Worm (Caenorhabditis elegans) whole organism, early embryonic: ENCODE data around the gene Y56A3A.6.

Experiments
- B0310.2 ChIP-seq: sonication (generic microtip); optimal IDR thresholded peaks from 2 replicates; lab custom pipeline; 2016; ENCODE audit warnings: mild to moderate bottlenecking, missing genetic modification characterization, missing compliant biosample characterization
- F13C5.2 ChIP-seq: sonication (generic microtip); optimal IDR thresholded peaks from 2 replicates; lab custom pipeline; 2017; ENCODE audit warnings: mild to moderate bottlenecking, missing genetic modification characterization, inconsistent platforms, missing compliant biosample characterization
- aly-1 ChIP-seq: sonication (generic microtip); optimal IDR thresholded peaks from 2 replicates; lab custom pipeline; 2016; ENCODE audit warnings: missing genetic modification characterization, missing compliant biosample characterization
- ama-1 ChIP-seq: fragments of 150-350 bp; optimal IDR thresholded peaks from 2 replicates; lab custom pipeline; 2014
- ceh-13 ChIP-seq: fragments of 200-800 bp; sonication (Bioruptor generic); optimal IDR thresholded peaks from 2 replicates; lab custom pipeline; 2018; ENCODE audit warnings: mild to moderate bottlenecking, missing genetic modification characterization, missing compliant biosample characterization
- ceh-36 ChIP-seq: sonication (generic microtip); optimal IDR thresholded peaks from 2 replicates; lab custom pipeline; 2016; ENCODE audit warnings: missing genetic modification characterization, inconsistent platforms, missing compliant biosample characterization
- ets-7 ChIP-seq: sonication (generic microtip); optimal IDR thresholded peaks from 2 replicates; lab custom pipeline; 2016; ENCODE audit warnings: missing genotype, missing genetic modification characterization, missing compliant biosample characterization
- flt-1 ChIP-seq: fragments of 200-800 bp; sonication (Bioruptor generic); IDR thresholded peaks from 2 replicates; pipeline ENCODE4 v1.3.6; 2022; ENCODE audit warnings: missing genetic modification characterization, missing compliant biosample characterization
- hmbx-1 ChIP-seq: sonication (generic microtip); optimal IDR thresholded peaks from 2 replicates; lab custom pipeline; 2016; ENCODE audit warnings: mild to moderate bottlenecking, missing genetic modification characterization, missing compliant biosample characterization
- hmg-4 ChIP-seq: fragments of 200-800 bp; sonication (Bioruptor generic); optimal IDR thresholded peaks from 2 replicates; lab custom pipeline; 2018; ENCODE audit warnings: mild to moderate bottlenecking, missing genetic modification characterization, missing compliant biosample characterization
- hnd-1 ChIP-seq: sonication (generic microtip); optimal IDR thresholded peaks from 2 replicates; lab custom pipeline; 2016; ENCODE audit warnings: missing genetic modification characterization, missing compliant biosample characterization
- pes-1 ChIP-seq: fragments of 200-800 bp; sonication (Bioruptor generic); IDR thresholded peaks from 2 replicates; pipeline ENCODE4 v1.3.6; 2022; ENCODE audit warnings: missing genetic modification reagents, missing genetic modification characterization, missing compliant biosample characterization
- scrt-1 ChIP-seq: fragments of 200-800 bp; sonication (Bioruptor generic); IDR thresholded peaks from 2 replicates; pipeline ENCODE4 v1.3.6; 2022; ENCODE audit warnings: missing genetic modification characterization, missing compliant biosample characterization
- sea-1 ChIP-seq: fragments of 200-800 bp; sonication (Bioruptor generic); conservative IDR thresholded peaks from 2 replicates; pipeline ENCODE4 v1.3.6; 2022; ENCODE audit warnings: missing genetic modification characterization, missing compliant biosample characterization
- tbx-11 ChIP-seq: fragments of 200-800 bp; sonication (Bioruptor generic); IDR thresholded peaks from 2 replicates; pipeline ENCODE4 v1.3.6; 2022; ENCODE audit warnings: missing genetic modification characterization, missing compliant biosample characterization
- tbx-37 ChIP-seq: fragments of 200-800 bp; sonication (Bioruptor generic); conservative IDR thresholded peaks from 2 replicates; pipeline ENCODE4 v1.3.6; 2022; ENCODE audit warnings: missing genetic modification reagents, missing genetic modification characterization, missing compliant biosample characterization
- tra-4 ChIP-seq: sonication (generic microtip); optimal IDR thresholded peaks from 2 replicates; lab custom pipeline; 2017; ENCODE audit warnings: missing genetic modification characterization, missing compliant biosample characterization

Gene Y56A3A.6

ce11 chrIII:11830522-11831489 lies 47.8 kb downstream of the Y56A3A.6 start:
- TF ChIP-seq ceh-36 (tag; lab: Kevin White, UChicago) (peak; percentile 58), flt-1 (GFP tag; lab: Robert Waterston, UW) (no peak), tbx-37 (GFP tag; lab: Robert Waterston, UW) (0 out of 2 replicates have a peak, but pooled peaks have one; percentile 29), tbx-11 (GFP tag; lab: Robert Waterston, UW) (no peak), ceh-13 (no peak)

DNA sequence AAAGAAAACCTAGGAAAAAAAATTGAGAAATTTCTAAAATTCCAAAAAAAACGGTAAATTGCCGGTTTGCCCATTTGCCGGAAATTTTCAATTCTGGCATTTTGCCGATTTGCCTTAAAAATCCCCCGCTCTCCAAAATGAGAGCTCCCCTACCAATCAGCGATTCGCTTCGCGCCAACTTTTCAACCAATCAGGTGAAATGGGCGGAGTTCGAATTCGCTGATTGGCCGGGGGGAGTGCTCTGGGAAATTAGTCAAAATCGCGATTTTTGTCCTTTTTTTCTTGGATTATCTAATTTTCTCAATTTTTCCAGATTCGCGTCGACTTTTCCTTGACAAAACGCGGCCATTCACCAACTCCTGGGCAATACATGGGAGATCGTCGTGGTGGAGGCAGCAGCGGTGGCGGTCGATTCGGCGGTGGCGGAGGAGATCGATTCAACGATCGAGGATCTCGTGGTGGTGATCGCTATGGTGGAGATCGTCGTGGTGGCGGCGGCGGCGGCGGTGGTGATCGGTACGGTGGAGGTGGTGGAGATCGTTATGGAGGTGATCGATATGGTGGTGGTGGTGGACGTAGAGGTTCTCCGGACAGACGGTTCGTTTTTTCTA lies 48.9 kb downstream of the Y56A3A.6 start:
- TF ChIP-seq hmg-4, result no peak
- TF ChIP-seq scrt-1 (GFP tag; lab: Robert Waterston, UW), result no peak
- TF ChIP-seq ceh-36 (tag; lab: Kevin White, UChicago), result no peak
- no peak for TF ChIP-seq ama-1 (lab: Kevin White, UChicago)
- no peak for TF ChIP-seq ets-7 (tag; lab: Kevin White, UChicago)
- no peak for TF ChIP-seq aly-1 (tag; lab: Kevin White, UChicago)
- no peak for TF ChIP-seq F13C5.2 (tag; lab: Kevin White, UChicago)
- no peak for TF ChIP-seq tbx-11 (GFP tag; lab: Robert Waterston, UW)
- no peak for TF ChIP-seq hmbx-1 (tag; lab: Kevin White, UChicago)
- no peak for TF ChIP-seq tra-4 (tag; lab: Kevin White, UChicago)
- TF ChIP-seq pes-1 (GFP tag; lab: Robert Waterston, UW), result no peak

DNA sequence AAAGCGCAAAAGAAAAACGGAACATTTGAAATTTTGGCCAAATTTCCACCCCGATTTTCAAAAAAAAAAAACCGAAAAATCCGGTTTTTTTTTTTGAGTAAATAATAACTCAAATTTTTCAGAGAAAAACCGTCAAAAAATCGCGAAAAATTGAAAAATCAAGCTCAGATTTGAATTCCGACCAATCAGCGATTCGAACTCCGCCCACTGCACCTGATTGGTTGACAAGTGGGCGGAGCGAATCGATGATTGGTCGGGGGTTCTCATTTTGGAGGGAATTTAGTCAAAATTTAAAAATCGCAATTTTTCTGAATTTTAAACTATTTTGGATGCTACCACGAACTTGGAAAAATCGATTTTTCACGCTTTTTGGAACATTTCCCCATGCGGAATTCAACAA lies 49.5 kb downstream of the Y56A3A.6 start:
- TF ChIP-seq hmg-4 (no peak), scrt-1 (GFP tag; lab: Robert Waterston, UW) (no peak), hmbx-1 (tag; lab: Kevin White, UChicago) (no peak)

DNA sequence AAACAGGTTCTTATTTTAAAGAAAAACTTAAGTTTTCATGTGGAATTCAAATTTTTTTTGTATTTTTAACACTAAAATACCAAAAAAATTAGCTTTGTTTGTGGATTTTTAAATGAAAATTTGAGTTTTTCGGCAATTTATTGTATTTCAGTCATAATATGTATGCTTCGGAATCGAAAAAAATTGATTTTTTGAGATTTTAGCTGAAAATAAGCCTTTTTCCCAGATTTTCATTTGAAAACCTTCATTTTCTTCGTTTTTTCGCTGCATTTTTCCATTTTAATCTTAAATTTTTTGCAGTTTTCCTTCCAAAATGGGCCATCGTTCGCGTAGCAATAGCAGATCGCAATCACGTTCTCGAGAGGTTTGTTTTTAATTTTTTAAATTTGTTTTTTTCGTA lies 52.5 kb downstream of the Y56A3A.6 start, which contains the start of gene rsp-8:
Gene rsp-8, plus strand, starts transcription at position 301 of the 400 bp plus-strand sequence.
- TF ChIP-seq pes-1 (GFP tag; lab: Robert Waterston, UW), result no peak
- TF ChIP-seq hmbx-1 (tag; lab: Kevin White, UChicago), result no peak
- TF ChIP-seq tbx-37 (GFP tag; lab: Robert Waterston, UW), result no peak
- TF ChIP-seq F13C5.2 (tag; lab: Kevin White, UChicago), result no peak
- no peak for TF ChIP-seq ceh-13
- no peak for TF ChIP-seq flt-1 (GFP tag; lab: Robert Waterston, UW)
- no peak for TF ChIP-seq aly-1 (tag; lab: Kevin White, UChicago)
- TF ChIP-seq sea-1 (GFP tag; lab: Robert Waterston, UW), result no peak
- TF ChIP-seq ets-7 (tag; lab: Kevin White, UChicago), result no peak
- TF ChIP-seq hnd-1 (tag; lab: Kevin White, UChicago), result no peak
- no peak for TF ChIP-seq tra-4 (tag; lab: Kevin White, UChicago)
- no peak for TF ChIP-seq hmg-4
- TF ChIP-seq tbx-11 (GFP tag; lab: Robert Waterston, UW), result no peak
- TF ChIP-seq ama-1 (lab: Kevin White, UChicago), result no peak
- TF ChIP-seq B0310.2 (tag; lab: Kevin White, UChicago), result no peak
- TF ChIP-seq scrt-1 (GFP tag; lab: Robert Waterston, UW), result no peak
- no peak for TF ChIP-seq ceh-36 (tag; lab: Kevin White, UChicago)

- TF ChIP-seq tra-4 (tag; lab: Kevin White, UChicago) (no peak), F13C5.2 (tag; lab: Kevin White, UChicago) (peak; percentile 10), tbx-11 (GFP tag; lab: Robert Waterston, UW) (0 out of 2 replicates have a peak, but pooled peaks have one; percentile 10), flt-1 (GFP tag; lab: Robert Waterston, UW) (0 out of 2 replicates have a peak, but pooled peaks have one; percentile 32), hmg-4 (peak; percentile 8), tbx-37 (GFP tag; lab: Robert Waterston, UW) (no peak), B0310.2 (tag; lab: Kevin White, UChicago) (no peak), pes-1 (GFP tag; lab: Robert Waterston, UW) (peak; percentile 26; the same call in 1 of the 2 replicates), scrt-1 (GFP tag; lab: Robert Waterston, UW) (no peak), ama-1 (lab: Kevin White, UChicago) (no peak), sea-1 (GFP tag; lab: Robert Waterston, UW) (0 out of 2 replicates have a peak, but pooled peaks have one; percentile 45), ceh-36 (tag; lab: Kevin White, UChicago) (no peak)
Observed at ce11 chrIII:11825654-11826053, 52.9 kb downstream of the Y56A3A.6 start.

DNA sequence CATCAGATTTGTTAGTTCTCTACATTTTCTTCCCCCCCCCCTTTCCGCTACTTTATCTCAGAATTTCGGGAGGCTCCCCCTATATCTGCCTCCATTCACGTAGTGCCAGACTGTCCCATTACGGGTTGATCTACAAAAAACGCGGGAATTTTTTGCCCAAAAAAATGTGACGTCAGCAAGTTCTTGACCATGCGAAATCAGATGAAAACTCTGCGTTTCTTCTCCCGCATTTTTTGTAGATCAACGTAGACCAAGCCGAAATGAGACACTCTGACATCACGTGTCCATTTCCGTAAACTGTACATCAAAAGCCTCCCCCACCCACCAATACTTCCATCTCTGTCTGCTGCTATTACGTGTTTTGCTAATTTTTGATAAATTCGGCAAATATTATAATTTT lies 54.0 kb downstream of the Y56A3A.6 start:
- TF ChIP-seq tbx-37 (GFP tag; lab: Robert Waterston, UW) (no peak), pes-1 (GFP tag; lab: Robert Waterston, UW) (no peak), tra-4 (tag; lab: Kevin White, UChicago) (no peak), F13C5.2 (tag; lab: Kevin White, UChicago) (no peak), hnd-1 (tag; lab: Kevin White, UChicago) (no peak), sea-1 (GFP tag; lab: Robert Waterston, UW) (no peak), ceh-36 (tag; lab: Kevin White, UChicago) (no peak), scrt-1 (GFP tag; lab: Robert Waterston, UW) (no peak)

DNA sequence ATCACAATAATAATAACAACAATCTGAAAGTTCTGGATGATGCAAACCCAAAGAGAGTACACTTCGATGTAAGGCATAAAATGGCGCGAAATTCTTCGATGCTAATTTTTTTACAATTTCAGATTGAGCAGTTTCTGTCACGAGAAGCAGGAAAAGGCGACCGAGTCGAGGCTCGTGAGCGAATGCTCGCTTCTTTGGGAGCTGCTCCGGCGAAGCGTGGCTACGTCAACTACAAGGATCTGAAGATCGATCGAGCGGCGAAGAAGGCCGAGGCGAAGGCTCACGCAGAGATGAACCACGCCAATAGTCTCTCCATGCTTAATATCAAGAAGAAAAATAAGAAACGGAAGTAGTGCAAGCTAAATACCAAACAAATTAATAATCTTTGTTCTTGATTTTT lies 54.5 kb downstream of the Y56A3A.6 start:
- TF ChIP-seq ama-1 (lab: Kevin White, UChicago), result no peak
- TF ChIP-seq ceh-13, result no peak
- TF ChIP-seq hnd-1 (tag; lab: Kevin White, UChicago), result no peak
- no peak for TF ChIP-seq pes-1 (GFP tag; lab: Robert Waterston, UW)
- no peak for TF ChIP-seq ceh-36 (tag; lab: Kevin White, UChicago)
- no peak for TF ChIP-seq tra-4 (tag; lab: Kevin White, UChicago)
- no peak for TF ChIP-seq flt-1 (GFP tag; lab: Robert Waterston, UW)
- no peak for TF ChIP-seq hmg-4
- TF ChIP-seq sea-1 (GFP tag; lab: Robert Waterston, UW), result no peak
- TF ChIP-seq B0310.2 (tag; lab: Kevin White, UChicago), result no peak
- TF ChIP-seq F13C5.2 (tag; lab: Kevin White, UChicago), result no peak
- no peak for TF ChIP-seq scrt-1 (GFP tag; lab: Robert Waterston, UW)
- no peak for TF ChIP-seq hmbx-1 (tag; lab: Kevin White, UChicago)
- no peak for TF ChIP-seq tbx-11 (GFP tag; lab: Robert Waterston, UW)
- no peak for TF ChIP-seq tbx-37 (GFP tag; lab: Robert Waterston, UW)
- TF ChIP-seq aly-1 (tag; lab: Kevin White, UChicago), result no peak
- TF ChIP-seq ets-7 (tag; lab: Kevin White, UChicago), result no peak
